Worm (Caenorhabditis elegans): ENCODE results near the gene T20G5.9.

DNA sequence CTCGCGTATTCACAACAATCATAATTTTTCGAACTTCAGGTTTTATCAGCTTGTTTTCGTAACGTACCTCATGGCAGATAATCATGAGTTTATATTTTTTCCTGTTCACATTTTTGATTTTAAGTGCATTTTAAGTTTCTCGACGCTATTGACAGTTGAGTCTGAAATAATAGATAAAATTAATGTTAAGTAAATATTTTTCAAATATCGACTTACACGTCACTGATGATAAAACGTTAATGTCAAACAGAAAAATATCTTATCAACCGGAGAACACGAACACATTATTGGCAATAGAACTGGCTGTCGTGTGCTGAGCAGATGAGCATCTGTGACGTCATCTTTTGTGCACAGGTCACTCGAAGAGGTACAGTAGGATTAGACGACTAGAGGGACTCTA is 12.8 kb upstream of the T20G5.9 start:
- TF ChIP-seq ama-1 (optimal IDR thresholded peaks at IDR 0.05) (no peak), sea-1 (GFP tag; conservative IDR thresholded peaks at IDR 0.05) (no peak), tra-4 (tag; optimal IDR thresholded peaks at IDR 0.05) (no peak), B0310.2 (tag; optimal IDR thresholded peaks at IDR 0.05) (no peak), scrt-1 (GFP tag; IDR thresholded peaks at IDR 0.05) (no peak), ets-7 (tag; optimal IDR thresholded peaks at IDR 0.05) (no peak), hmg-4 (GFP tag; optimal IDR thresholded peaks at IDR 0.05) (no peak), hnd-1 (tag; optimal IDR thresholded peaks at IDR 0.05) (no peak), tbx-37 (GFP tag; conservative IDR thresholded peaks at IDR 0.05) (no peak)

Measured in whole organism, early embryonic.